Worm (Caenorhabditis elegans) whole organism, L4 larva: ENCODE results near the gene flp-32.
A peak's percentile ranks its signal among the peaks of the same experiment; 100 is the strongest.

ENCODE experiments used
- F49E8.2 ChIP-seq: sonication (generic microtip); optimal IDR thresholded peaks from 2 replicates; lab custom pipeline; 2016; ENCODE audit warnings: missing compliant biosample characterization, mild to moderate bottlenecking, missing genetic modification characterization, borderline replicate concordance
- Y5F2A.4 ChIP-seq: fragments of 200-800 bp; sonication (Bioruptor generic); optimal IDR thresholded peaks from 2 replicates; lab custom pipeline; 2018; ENCODE audit warnings: mild to moderate bottlenecking, missing genetic modification characterization, missing compliant biosample characterization
- ZK546.5 ChIP-seq, 2 experiments: sonication (generic microtip); optimal IDR thresholded peaks; 2 replicates each; lab custom pipeline; 2017; ENCODE audit warnings: missing biosample characterization in 2 of 2, missing genetic modification characterization in 2 of 2
- aha-1 ChIP-seq: fragments of 150-350 bp; peaks from one replicate; lab custom pipeline; 2014; ENCODE audit warnings: missing biosample characterization, missing genetic modification characterization
- aly-2 ChIP-seq: sonication (generic microtip); optimal IDR thresholded peaks from 2 replicates; lab custom pipeline; 2018; ENCODE audit warnings: missing biosample characterization, missing genetic modification characterization
- ceh-62 ChIP-seq: sonication (generic microtip); optimal IDR thresholded peaks from 2 replicates; lab custom pipeline; 2017; ENCODE audit warnings: missing biosample characterization, missing genetic modification characterization
- cey-2 ChIP-seq: sonication (generic microtip); optimal IDR thresholded peaks from 3 replicates; lab custom pipeline; 2017; ENCODE audit warnings: missing genetic modification characterization, mild to moderate bottlenecking, missing compliant biosample characterization, antibody characterized with exemption, borderline replicate concordance; ENCODE audit not compliant: insufficient read depth
- dpl-1 ChIP-seq: fragments of 150-350 bp; optimal IDR thresholded peaks from 2 replicates; lab custom pipeline; 2014; ENCODE audit warnings: missing biosample characterization, missing genetic modification reagents, missing genetic modification characterization
- egl-43 ChIP-seq: fragments of 200-800 bp; sonication (Bioruptor generic); IDR thresholded peaks from 2 replicates; pipeline ENCODE4 v1.3.6; 2022; ENCODE audit warnings: missing genetic modification reagents, missing genetic modification characterization, missing compliant biosample characterization
- hif-1 ChIP-seq, 2 experiments: sonication (generic microtip); optimal IDR thresholded peaks; 2 replicates each; lab custom pipeline; 2016 to 2017; ENCODE audit warnings: missing compliant biosample characterization in 2 of 2, missing genetic modification characterization in 2 of 2, missing genetic modification reagents in 2 of 2, missing genotype in 2 of 2, mild to moderate bottlenecking in 1 of 2
- hlh-11 ChIP-seq: fragments of 200-800 bp; sonication (Bioruptor generic); optimal IDR thresholded peaks from 2 replicates; lab custom pipeline; 2018; ENCODE audit warnings: mild to moderate bottlenecking, missing genetic modification characterization, missing compliant biosample characterization
- hlh-30 ChIP-seq: sonication (generic microtip); optimal IDR thresholded peaks from 2 replicates; lab custom pipeline; 2017; ENCODE audit warnings: antibody characterized with exemption, mild to moderate bottlenecking, missing genetic modification characterization, missing compliant biosample characterization; ENCODE audit not compliant: insufficient read depth
- madf-5 ChIP-seq, 2 experiments: fragments of 200-800 bp; sonication (Bioruptor generic); IDR thresholded peaks; 2 replicates each; pipeline ENCODE4 v1.3.6; 2022; ENCODE audit warnings: missing compliant biosample characterization in 2 of 2, missing genetic modification characterization in 2 of 2
- mdl-1 ChIP-seq, 2 experiments: fragments of 150-350 bp in 1 of 2; sonication (generic microtip) in 1 of 2; optimal IDR thresholded peaks; 2 replicates each; lab custom pipeline; 2014 to 2017; ENCODE audit warnings: missing biosample characterization in 2 of 2, missing genetic modification characterization in 2 of 2
- nhr-237 ChIP-seq: sonication (generic microtip); optimal IDR thresholded peaks from 2 replicates; lab custom pipeline; 2017; ENCODE audit warnings: missing biosample characterization, missing genetic modification characterization
- nhr-41 ChIP-seq: fragments of 200-800 bp; sonication (Bioruptor generic); IDR thresholded peaks from 2 replicates; pipeline ENCODE4 v1.3.6; 2022; ENCODE audit warnings: missing genetic modification reagents, missing genetic modification characterization, missing compliant biosample characterization
- nhr-42 ChIP-seq: fragments of 200-800 bp; sonication (Bioruptor generic); IDR thresholded peaks from 2 replicates; pipeline ENCODE4 v1.3.6; 2022; ENCODE audit warnings: missing genetic modification characterization, missing compliant biosample characterization
- nhr-48 ChIP-seq: sonication (generic microtip); optimal IDR thresholded peaks from 2 replicates; lab custom pipeline; 2016; ENCODE audit warnings: mild to moderate bottlenecking, missing genetic modification characterization, missing compliant biosample characterization
- nhr-6 ChIP-seq: fragments of 150-350 bp; optimal IDR thresholded peaks from 2 replicates; lab custom pipeline; 2014; ENCODE audit warnings: missing biosample characterization, missing genetic modification characterization
- nhr-76 ChIP-seq: fragments of 150-350 bp; optimal IDR thresholded peaks from 2 replicates; lab custom pipeline; 2014; ENCODE audit warnings: missing biosample characterization, missing genetic modification characterization
- set-16 ChIP-seq: fragments of 200-800 bp; sonication (Bioruptor generic); IDR thresholded peaks from 2 replicates; pipeline ENCODE4 v1.3.6; 2022; ENCODE audit warnings: missing genetic modification reagents, missing genetic modification characterization, missing compliant biosample characterization
- snpc-1.2 ChIP-seq: fragments of 200-800 bp; sonication (Bioruptor generic); IDR thresholded peaks from 2 replicates; pipeline ENCODE4 v1.3.6; 2022; ENCODE audit warnings: missing genetic modification reagents, missing genetic modification characterization, missing compliant biosample characterization
- spr-1 ChIP-seq: sonication (generic microtip); optimal IDR thresholded peaks from 2 replicates; lab custom pipeline; 2016; ENCODE audit warnings: mild to moderate bottlenecking, missing genetic modification characterization, missing compliant biosample characterization
- spr-3 ChIP-seq: fragments of 200-800 bp; sonication (Bioruptor generic); optimal IDR thresholded peaks from 2 replicates; lab custom pipeline; 2018; ENCODE audit warnings: mild to moderate bottlenecking, missing genetic modification characterization, missing compliant biosample characterization
- unc-62 ChIP-seq, 3 experiments: fragments of 150-350 bp in 1 of 3; sonication (generic microtip); optimal IDR thresholded peaks in 2 of 3; peaks in 1 of 3; 1 replicate in 1 of 3; 2 replicates in 2 of 3; lab custom pipeline; 2014 to 2017; ENCODE audit warnings: missing biosample characterization in 3 of 3, missing genetic modification characterization in 3 of 3, missing genetic modification reagents in 3 of 3, missing genotype in 1 of 3
- zip-2 ChIP-seq: fragments of 150-350 bp; optimal IDR thresholded peaks from 2 replicates; lab custom pipeline; 2014; ENCODE audit warnings: missing biosample characterization, missing genetic modification characterization
- ztf-7 ChIP-seq: fragments of 150-350 bp; optimal IDR thresholded peaks from 2 replicates; lab custom pipeline; 2014; ENCODE audit warnings: missing biosample characterization, missing genetic modification characterization

The flp-32 gene

ce11 chrX:15465050-15465449 lies 31.5 kb downstream of the flp-32 start:
- TF ChIP-seq hlh-30 (tag; lab: Kevin White, UChicago): no peak
- no peak for TF ChIP-seq F49E8.2 (tag; lab: Kevin White, UChicago)
- TF ChIP-seq nhr-76 (tag; lab: Kevin White, UChicago): no peak
- no peak for TF ChIP-seq Y5F2A.4
- TF ChIP-seq aha-1: peak; percentile 96
- no peak for TF ChIP-seq dpl-1
- TF ChIP-seq cey-2 (tag; lab: Kevin White, UChicago): no peak
- TF ChIP-seq spr-1 (tag; lab: Kevin White, UChicago): no peak
- TF ChIP-seq, all 104 proteins: peak for 1

- TF ChIP-seq madf-5 (GFP tag; IDR thresholded peaks at IDR 0.05; lab: Robert Waterston, UW) (no peak), dpl-1 (no peak), ztf-7 (tag; lab: Kevin White, UChicago) (no peak), nhr-237 (tag; lab: Kevin White, UChicago) (no peak), hif-1 (tag; optimal IDR thresholded peaks at IDR 0.05; lab: Kevin White, UChicago) (no peak), unc-62 (GFP tag; optimal IDR thresholded peaks at IDR 0.05 in 1 of 2; lab: Kevin White, UChicago) (peak in 1 of 2 experiments; percentile 95), unc-62 (tag; optimal IDR thresholded peaks at IDR 0.05; lab: Kevin White, UChicago) (no peak)
Observed at ce11 chrX:15466032-15466431, 32.4 kb downstream of the flp-32 start, which contains the start of gene sprr-1. TSS of gene sprr-1 (plus strand) at chrX:15466300.

DNA sequence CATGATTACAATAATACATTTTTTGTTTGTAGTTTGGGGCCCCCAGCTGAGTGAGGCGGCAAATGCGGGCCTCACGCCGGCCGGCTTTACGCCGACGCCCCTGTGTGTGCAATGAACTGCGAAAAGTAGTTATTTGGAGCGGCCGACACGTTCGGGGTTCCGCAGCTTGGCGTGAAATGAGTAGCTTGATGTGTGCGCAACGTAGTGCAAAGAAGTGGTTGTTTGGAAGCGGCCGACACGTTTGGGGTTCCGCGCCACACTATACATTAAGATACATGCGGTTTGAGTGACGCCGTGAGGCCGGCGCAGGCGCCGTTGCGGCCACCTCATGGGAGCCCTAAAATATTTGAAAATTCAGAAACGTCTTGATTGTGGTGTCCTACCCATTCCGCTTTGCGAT lies 35.1 kb downstream of the flp-32 start:
- TF ChIP-seq snpc-1.2 (GFP tag; lab: Robert Waterston, UW) (0 out of 2 replicates have a peak, but pooled peaks have one; percentile 42), egl-43 (GFP tag; lab: Robert Waterston, UW) (0 out of 2 replicates have a peak, but pooled peaks have one; percentile 10), ceh-62 (tag; lab: Kevin White, UChicago) (no peak), ZK546.5 (tag; optimal IDR thresholded peaks at IDR 0.05; lab: Kevin White, UChicago) (no peak), zip-2 (tag; lab: Kevin White, UChicago) (no peak), mdl-1 (tag; optimal IDR thresholded peaks at IDR 0.05; lab: Kevin White, UChicago) (no peak), spr-3 (GFP tag; lab: Kevin White, UChicago) (no peak), nhr-237 (tag; lab: Kevin White, UChicago) (no peak), hlh-11 (tag; lab: Kevin White, UChicago) (no peak), set-16 (peak; percentile 52), nhr-42 (no peak)

ce11 chrX:15469957-15470548 lies 36.5 kb downstream of the flp-32 start:
- no peak for TF ChIP-seq cey-2 (tag; lab: Kevin White, UChicago)
- TF ChIP-seq nhr-48 (tag; lab: Kevin White, UChicago): peak; percentile 6
- TF ChIP-seq, all 104 proteins: peak for 1

DNA sequence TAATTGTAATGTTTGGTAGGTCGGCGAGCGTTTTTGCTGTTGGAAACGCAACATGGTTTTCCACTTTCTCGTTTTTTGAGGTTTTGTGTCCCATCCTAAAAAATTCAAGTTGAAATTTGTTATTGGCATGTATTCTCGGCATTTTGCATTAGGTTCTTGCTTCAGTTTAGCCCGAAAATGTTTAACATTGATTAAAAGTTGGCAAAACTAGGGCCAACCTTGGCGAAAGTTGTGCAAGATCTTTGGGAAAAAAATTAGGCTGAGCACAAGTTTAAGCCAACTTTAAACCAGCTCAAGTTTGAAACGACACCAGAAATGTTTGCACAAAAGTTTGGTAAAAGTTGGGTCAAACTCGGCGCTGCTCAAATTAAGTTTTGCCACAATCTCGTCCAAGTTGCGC lies 43.7 kb downstream of the flp-32 start, which contains the start of gene exc-1:
Gene exc-1, minus strand, starts transcription at position 101 of the 400 bp plus-strand sequence.
- no peak for TF ChIP-seq set-16
- TF ChIP-seq spr-3 (GFP tag; lab: Kevin White, UChicago): no peak
- TF ChIP-seq nhr-76 (tag; lab: Kevin White, UChicago): no peak
- no peak for TF ChIP-seq aly-2 (tag; lab: Kevin White, UChicago)
- no peak for TF ChIP-seq nhr-6 (tag; lab: Kevin White, UChicago)
- TF ChIP-seq nhr-41 (GFP tag; lab: Robert Waterston, UW): no peak
- TF ChIP-seq snpc-1.2 (GFP tag; lab: Robert Waterston, UW): no peak
- no peak for TF ChIP-seq nhr-237 (tag; lab: Kevin White, UChicago)
- TF ChIP-seq ztf-7 (tag; lab: Kevin White, UChicago): no peak

ce11 chrX:15478717-15479116 lies 45.1 kb downstream of the flp-32 start, which contains the start of gene gcy-36:
TSS of gene gcy-36 (plus strand) at chrX:15479017.
- TF ChIP-seq unc-62 (GFP tag; optimal IDR thresholded peaks at IDR 0.05 in 1 of 2; lab: Kevin White, UChicago) (peak in 1 of 2 experiments; percentile 60), unc-62 (tag; optimal IDR thresholded peaks at IDR 0.05; lab: Kevin White, UChicago) (no peak), snpc-1.2 (GFP tag; lab: Robert Waterston, UW) (no peak)
